Worm (Caenorhabditis elegans) whole organism, mixed stage, embryonic: ENCODE results near the gene Y53C12A.3.
A peak's percentile ranks its signal among the peaks of the same experiment; 100 is the strongest.

ENCODE experiments used
- bed-3 ChIP-seq: fragments of 200-800 bp; sonication (Bioruptor generic); optimal IDR thresholded peaks from 3 replicates; lab custom pipeline; 2018; ENCODE audit warnings: mild to moderate bottlenecking, missing genetic modification characterization, moderate library complexity, missing compliant biosample characterization
- blmp-1 ChIP-seq: fragments of 150-350 bp; optimal IDR thresholded peaks from 2 replicates; lab custom pipeline; 2014; ENCODE audit warnings: missing biosample characterization, missing genetic modification characterization
- ceh-39 ChIP-seq: fragments of 150-350 bp; optimal IDR thresholded peaks from 2 replicates; lab custom pipeline; 2014; ENCODE audit warnings: missing biosample characterization, missing genetic modification characterization
- ceh-83 ChIP-seq: fragments of 200-800 bp; sonication (Bioruptor generic); optimal IDR thresholded peaks from 2 replicates; lab custom pipeline; 2018; ENCODE audit warnings: mild to moderate bottlenecking, missing genetic modification characterization, missing compliant biosample characterization
- ces-1 ChIP-seq: fragments of 150-350 bp; optimal IDR thresholded peaks from 2 replicates; lab custom pipeline; 2014; ENCODE audit warnings: missing biosample characterization, missing genetic modification reagents, missing genetic modification characterization
- cnd-1 ChIP-seq: fragments of 200-800 bp; sonication (Bioruptor generic); optimal IDR thresholded peaks from 2 replicates; lab custom pipeline; 2018; ENCODE audit warnings: mild to moderate bottlenecking, missing genetic modification characterization, missing compliant biosample characterization
- drap-1 ChIP-seq: fragments of 200-800 bp; sonication (Bioruptor generic); optimal IDR thresholded peaks from 3 replicates; lab custom pipeline; 2018; ENCODE audit warnings: mild to moderate bottlenecking, missing genetic modification characterization, missing compliant biosample characterization
- elt-1 ChIP-seq: sonication (generic microtip); optimal IDR thresholded peaks from 2 replicates; lab custom pipeline; 2017; ENCODE audit warnings: missing genetic modification characterization, mild to moderate bottlenecking, missing compliant biosample characterization, antibody characterized with exemption, moderate library complexity, borderline replicate concordance; ENCODE audit not compliant: insufficient read depth
- elt-3 ChIP-seq: fragments of 150-350 bp; optimal IDR thresholded peaks from 2 replicates; lab custom pipeline; 2014; ENCODE audit warnings: missing biosample characterization, missing genetic modification characterization
- flh-1 ChIP-seq: fragments of 200-800 bp; sonication (Bioruptor generic); optimal IDR thresholded peaks from 2 replicates; lab custom pipeline; 2018; ENCODE audit warnings: mild to moderate bottlenecking, missing genetic modification characterization, moderate library complexity, missing compliant biosample characterization
- ham-2 ChIP-seq: fragments of 200-800 bp; sonication (Bioruptor generic); optimal IDR thresholded peaks from 2 replicates; lab custom pipeline; 2018; ENCODE audit warnings: mild to moderate bottlenecking, missing genetic modification characterization, missing compliant biosample characterization
- lin-13 ChIP-seq: fragments of 150-350 bp; optimal IDR thresholded peaks from 2 replicates; lab custom pipeline; 2014; ENCODE audit warnings: missing biosample characterization, missing genetic modification characterization
- lin-32 ChIP-seq: fragments of 200-800 bp; sonication (Bioruptor generic); optimal IDR thresholded peaks from 2 replicates; lab custom pipeline; 2018; ENCODE audit warnings: mild to moderate bottlenecking, missing genetic modification characterization, missing compliant biosample characterization
- lsy-2 ChIP-seq: fragments of 150-350 bp; optimal IDR thresholded peaks from 2 replicates; lab custom pipeline; 2014; ENCODE audit warnings: missing biosample characterization, missing genetic modification characterization
- mep-1 ChIP-seq: fragments of 150-350 bp; optimal IDR thresholded peaks from 2 replicates; lab custom pipeline; 2017; ENCODE audit warnings: missing biosample characterization, missing genetic modification reagents, missing genetic modification characterization, inconsistent platforms
- nhr-12 ChIP-seq: fragments of 150-350 bp; optimal IDR thresholded peaks from 2 replicates; lab custom pipeline; 2014; ENCODE audit warnings: missing biosample characterization, missing genetic modification characterization
- nhr-28 ChIP-seq: fragments of 150-350 bp; optimal IDR thresholded peaks from 2 replicates; lab custom pipeline; 2014; ENCODE audit warnings: missing biosample characterization, missing genetic modification characterization
- nhr-76 ChIP-seq: sonication (generic microtip); optimal IDR thresholded peaks from 2 replicates; lab custom pipeline; 2017; ENCODE audit warnings: missing biosample characterization, missing genetic modification characterization
- pha-4 ChIP-seq: fragments of 150-350 bp; optimal IDR thresholded peaks from 2 replicates; lab custom pipeline; 2018; ENCODE audit warnings: missing biosample characterization, missing genetic modification reagents, missing genetic modification characterization
- sem-2 ChIP-seq: fragments of 200-800 bp; sonication (Bioruptor generic); optimal IDR thresholded peaks from 2 replicates; lab custom pipeline; 2018; ENCODE audit warnings: mild to moderate bottlenecking, missing genetic modification characterization, missing compliant biosample characterization
- snpc-4 ChIP-seq: fragments of 150-350 bp; optimal IDR thresholded peaks from 2 replicates; lab custom pipeline; 2014; ENCODE audit warnings: missing biosample characterization, missing genetic modification characterization
- sptf-1 ChIP-seq: sonication (generic microtip); optimal IDR thresholded peaks from 2 replicates; lab custom pipeline; 2017; ENCODE audit warnings: mild to moderate bottlenecking, missing genetic modification characterization, moderate library complexity, missing compliant biosample characterization
- tbx-8 ChIP-seq: fragments of 200-800 bp; sonication (Bioruptor generic); optimal IDR thresholded peaks from 2 replicates; lab custom pipeline; 2018; ENCODE audit warnings: mild to moderate bottlenecking, missing genetic modification characterization, moderate library complexity, missing compliant biosample characterization
- unc-39 ChIP-seq: fragments of 150-350 bp; optimal IDR thresholded peaks from 2 replicates; lab custom pipeline; 2014; ENCODE audit warnings: missing biosample characterization, missing genetic modification characterization
- unc-62 ChIP-seq: fragments of 150-350 bp; optimal IDR thresholded peaks from 2 replicates; lab custom pipeline; 2014; ENCODE audit warnings: missing biosample characterization, missing genetic modification reagents, missing genetic modification characterization
- zip-8 ChIP-seq: fragments of 150-350 bp; optimal IDR thresholded peaks from 2 replicates; lab custom pipeline; 2014; ENCODE audit warnings: missing biosample characterization, missing genetic modification characterization
- ztf-11 ChIP-seq: fragments of 150-350 bp; optimal IDR thresholded peaks from 2 replicates; lab custom pipeline; 2014; ENCODE audit warnings: missing biosample characterization, missing genetic modification characterization

Y53C12A.3 gene

DNA sequence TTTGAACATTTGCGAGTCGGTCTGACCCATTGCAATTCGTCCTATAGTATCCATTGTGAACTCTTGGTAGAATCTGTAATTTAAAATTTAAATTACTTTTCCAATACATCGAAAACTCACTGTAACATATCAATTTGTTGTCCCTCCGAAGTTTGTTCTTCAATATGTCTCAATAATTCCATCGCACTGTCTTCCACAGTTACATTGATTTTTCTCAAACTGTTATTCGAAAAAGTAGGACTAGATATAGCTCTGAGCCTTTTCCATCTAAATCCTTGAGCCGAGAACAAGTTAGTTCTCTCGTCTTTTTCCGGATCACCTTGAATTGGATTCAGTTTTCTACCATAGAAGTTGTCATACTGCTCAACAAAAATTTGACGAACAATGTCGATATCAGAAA, 43.9 kb downstream of the Y53C12A.3 start:
- TF ChIP-seq ztf-11 = no peak
- TF ChIP-seq sptf-1 (tag; lab: Kevin White, UChicago) = no peak
- no peak for TF ChIP-seq tbx-8 (GFP tag; lab: Kevin White, UChicago)

DNA sequence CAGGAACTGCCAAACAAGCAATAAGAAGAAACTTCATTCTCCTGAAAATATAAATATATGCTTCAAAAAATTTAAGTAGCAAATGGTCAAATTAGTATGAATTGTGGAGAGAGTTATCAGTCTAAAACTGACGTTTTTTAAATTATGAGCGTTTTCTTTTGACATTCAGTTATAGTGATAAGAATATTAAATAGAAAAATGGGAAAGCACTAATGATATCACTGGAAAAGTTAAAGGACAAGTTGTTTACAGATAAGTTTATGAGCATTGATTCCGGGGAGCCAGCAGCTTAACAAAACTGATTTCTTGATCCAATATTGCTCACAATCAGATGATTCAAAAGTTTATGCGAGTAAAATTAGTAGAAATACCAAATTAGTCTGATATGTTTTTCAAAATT, 45.7 kb downstream of the Y53C12A.3 start, which contains the start of gene ZK1320.3:
ZK1320.3 (minus strand) TSS at position 41 of the 400 bp plus-strand sequence.
- TF ChIP-seq unc-62 (GFP tag; lab: Kevin White, UChicago) (no peak), ceh-39 (no peak), snpc-4 (tag; lab: Kevin White, UChicago) (no peak), ceh-83 (GFP tag; lab: Kevin White, UChicago) (no peak), sem-2 (no peak), lin-32 (no peak), pha-4 (tag; lab: Kevin White, UChicago) (no peak), ham-2 (GFP tag; lab: Kevin White, UChicago) (no peak), bed-3 (GFP tag; lab: Kevin White, UChicago) (no peak), nhr-12 (tag; lab: Kevin White, UChicago) (no peak), flh-1 (GFP tag; lab: Kevin White, UChicago) (no peak), zip-8 (tag; lab: Kevin White, UChicago) (no peak), cnd-1 (tag; lab: Kevin White, UChicago) (no peak), ztf-11 (no peak), mep-1 (tag; lab: Kevin White, UChicago) (no peak), tbx-8 (GFP tag; lab: Kevin White, UChicago) (no peak), elt-3 (tag; lab: Kevin White, UChicago) (no peak), unc-39 (tag; lab: Kevin White, UChicago) (no peak), nhr-76 (tag; lab: Kevin White, UChicago) (no peak)

DNA sequence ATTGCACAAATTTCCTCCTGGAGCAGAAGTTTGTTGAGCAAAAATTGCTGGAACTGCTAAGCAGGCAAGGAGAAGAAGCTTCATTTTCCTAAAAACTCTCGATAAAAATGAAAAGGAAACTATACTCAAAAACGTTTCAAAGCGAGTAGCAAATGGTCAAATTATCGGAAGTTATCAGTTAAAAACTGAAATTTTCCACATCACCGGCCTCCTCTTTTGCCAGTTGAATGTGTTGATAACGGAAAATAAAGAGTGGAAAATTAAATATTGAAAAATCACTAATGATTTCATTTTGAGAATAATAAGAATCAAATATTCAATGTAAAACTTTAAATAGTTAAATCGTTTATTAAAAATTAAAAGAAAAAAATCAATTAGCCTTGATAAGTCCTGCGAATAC, 47.1 kb downstream of the Y53C12A.3 start, which contains the start of gene ZK1320.2:
ZK1320.2 (minus strand) TSS at position 88 of the 400 bp plus-strand sequence.
- no peak for TF ChIP-seq ham-2 (GFP tag; lab: Kevin White, UChicago)
- TF ChIP-seq bed-3 (GFP tag; lab: Kevin White, UChicago) = no peak
- no peak for TF ChIP-seq blmp-1 (tag; lab: Kevin White, UChicago)
- TF ChIP-seq, all 35 proteins: peak for 0

- no peak for TF ChIP-seq lin-32
- no peak for TF ChIP-seq ztf-11
- no peak for TF ChIP-seq bed-3 (GFP tag; lab: Kevin White, UChicago)
- TF ChIP-seq sem-2 = no peak
- TF ChIP-seq mep-1 (tag; lab: Kevin White, UChicago) = no peak
- TF ChIP-seq nhr-76 (tag; lab: Kevin White, UChicago) = no peak
- TF ChIP-seq drap-1 (GFP tag; lab: Kevin White, UChicago) = no peak
- TF ChIP-seq zip-8 (tag; lab: Kevin White, UChicago) = no peak
- TF ChIP-seq unc-62 (GFP tag; lab: Kevin White, UChicago) = no peak
- no peak for TF ChIP-seq ces-1 (GFP tag; lab: Kevin White, UChicago)
- no peak for TF ChIP-seq elt-3 (tag; lab: Kevin White, UChicago)
- no peak for TF ChIP-seq elt-1 (tag; lab: Kevin White, UChicago)
- TF ChIP-seq lin-13 (tag; lab: Kevin White, UChicago) = no peak
- TF ChIP-seq ceh-39 = no peak
- TF ChIP-seq lsy-2 (tag; lab: Kevin White, UChicago) = no peak
- TF ChIP-seq sptf-1 (tag; lab: Kevin White, UChicago) = no peak
- TF ChIP-seq nhr-28 (tag; lab: Kevin White, UChicago) = no peak
These were observed 49.8 kb downstream of the Y53C12A.3 start, which contains the start of gene gstk-1 for ce11 chrII:9656210-9656755. TSS of gene gstk-1 (plus strand) at chrII:9656705.

DNA sequence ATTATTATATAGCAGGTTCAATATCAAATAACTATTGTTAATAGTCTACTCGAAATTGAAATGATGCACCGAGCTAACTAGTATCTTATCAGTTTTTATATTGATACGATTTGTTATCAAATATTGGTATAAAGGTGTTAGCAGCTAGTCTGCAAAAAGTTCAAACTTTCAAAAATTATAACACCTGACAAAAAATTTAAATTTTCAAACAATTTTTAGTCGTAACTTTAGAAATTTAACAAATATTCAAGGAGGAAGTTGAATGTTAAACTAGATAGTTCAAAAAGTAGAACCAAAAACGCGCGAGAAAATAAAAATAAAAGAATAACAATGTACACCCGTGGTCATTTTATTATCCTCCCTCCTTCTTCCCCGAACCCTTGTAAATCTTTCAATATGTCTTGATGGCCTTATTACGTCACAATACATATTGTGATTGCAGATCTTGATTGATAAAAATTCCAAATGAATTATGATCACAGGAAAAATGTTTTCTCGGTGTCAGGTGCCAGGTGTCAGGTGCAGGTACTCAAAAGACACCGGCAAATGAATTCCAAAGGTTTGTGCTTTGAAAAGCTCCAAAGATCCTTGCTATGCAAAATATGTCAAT, 50.4 kb downstream of the Y53C12A.3 start, which contains the start of gene ZK1307.1:
ZK1307.1 (minus strand) TSS at position 51 of the 610 bp plus-strand sequence.
- TF ChIP-seq elt-1 (tag; lab: Kevin White, UChicago) (peak; percentile 12), zip-8 (tag; lab: Kevin White, UChicago) (peak; percentile 69), unc-62 (GFP tag; lab: Kevin White, UChicago) (peak; percentile 39), lin-32 (no peak)
